Worm (Caenorhabditis elegans): Measurements from ENCODE around the gene fipr-8.

fipr-8 gene

ce11 chrV:10238665-10239064 is 1.1 kb downstream of the fipr-8 start, which contains the start of gene fubl-1:
Gene fubl-1, minus strand, starts transcription at chrV:10238866.
- TF ChIP-seq ets-4 (tag; optimal IDR thresholded peaks at IDR 0.05): no peak
- TF ChIP-seq C38D4.7 (GFP tag; optimal IDR thresholded peaks at IDR 0.05): no peak
- peak; percentile 26 for TF ChIP-seq tbx-2 (tag; optimal IDR thresholded peaks at IDR 0.05)
- TF ChIP-seq fkh-6 (tag; optimal IDR thresholded peaks at IDR 0.05): no peak
- TF ChIP-seq dmd-4 (tag; optimal IDR thresholded peaks at IDR 0.05; ENCODE audit: borderline replicate concordance): no peak
- TF ChIP-seq nhr-232 (tag; optimal IDR thresholded peaks at IDR 0.05): no peak
- peak; percentile 30 for TF ChIP-seq unc-55 (GFP tag; optimal IDR thresholded peaks at IDR 0.05)
- no peak for TF ChIP-seq che-1 (tag; optimal IDR thresholded peaks at IDR 0.05)
- TF ChIP-seq pax-1 (tag; optimal IDR thresholded peaks at IDR 0.05): no peak
- TF ChIP-seq npax-4 (tag; optimal IDR thresholded peaks at IDR 0.05): no peak
- TF ChIP-seq ceh-19 (GFP tag; optimal IDR thresholded peaks at IDR 0.05): no peak
- TF ChIP-seq pat-9 (tag; optimal IDR thresholded peaks at IDR 0.05): no peak
- TF ChIP-seq ceh-31 (tag; optimal IDR thresholded peaks at IDR 0.05): peak; percentile 59
- no peak for TF ChIP-seq pqm-1 (tag; optimal IDR thresholded peaks at IDR 0.05)
- TF ChIP-seq elt-2 (tag; optimal IDR thresholded peaks at IDR 0.05): no peak
- no peak for TF ChIP-seq Y22D7AL.16 (tag; optimal IDR thresholded peaks at IDR 0.05)
- TF ChIP-seq pha-4 (tag; optimal IDR thresholded peaks at IDR 0.05): no peak
- no peak for TF ChIP-seq tbx-7 (tag; optimal IDR thresholded peaks at IDR 0.05)
- no peak for TF ChIP-seq mec-3 (tag; optimal IDR thresholded peaks at IDR 0.05; ENCODE audit: borderline replicate concordance)

DNA sequence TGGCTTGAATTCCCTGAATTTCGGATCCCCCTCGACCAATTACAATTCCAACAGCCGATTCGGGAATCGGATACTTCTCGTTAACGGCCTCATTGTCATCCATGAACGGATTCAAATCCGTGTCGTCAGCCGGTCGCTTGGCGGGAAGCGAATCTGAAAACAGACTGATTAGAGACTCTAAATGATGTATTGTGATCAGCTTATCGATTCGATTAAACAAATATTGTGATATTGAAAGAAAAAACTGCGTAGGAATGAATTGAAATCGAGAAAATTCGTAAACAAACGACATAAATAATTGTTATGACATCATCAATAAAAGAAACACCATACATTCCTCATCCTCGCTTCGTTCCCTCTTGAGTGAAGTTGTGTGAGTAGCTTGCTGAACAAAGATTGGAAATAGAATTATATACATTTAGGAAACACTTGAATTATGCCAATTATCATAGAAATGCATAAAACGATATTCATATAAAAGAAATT is 1.8 kb downstream of the fipr-8 start:
- no peak for TF ChIP-seq ref-2 (tag; optimal IDR thresholded peaks at IDR 0.05)
- no peak for TF ChIP-seq ceh-31 (tag; optimal IDR thresholded peaks at IDR 0.05)
- TF ChIP-seq ceh-34 (tag; optimal IDR thresholded peaks at IDR 0.05): no peak
- TF ChIP-seq dmd-4 (tag; optimal IDR thresholded peaks at IDR 0.05; ENCODE audit: borderline replicate concordance): no peak
- TF ChIP-seq ceh-6 (GFP tag; optimal IDR thresholded peaks at IDR 0.05): no peak
- no peak for TF ChIP-seq T23F11.4 (GFP tag; optimal IDR thresholded peaks at IDR 0.05)
- TF ChIP-seq ama-1 (optimal IDR thresholded peaks at IDR 0.05): no peak
- no peak for TF ChIP-seq fkh-10 (GFP tag; optimal IDR thresholded peaks at IDR 0.05)

ce11 chrV:10237171-10237570 is 2.6 kb downstream of the fipr-8 start:
- TF ChIP-seq T23F11.4 (GFP tag; optimal IDR thresholded peaks at IDR 0.05) (no peak), ceh-22 (tag; optimal IDR thresholded peaks at IDR 0.05) (no peak), pha-4 (tag; optimal IDR thresholded peaks at IDR 0.05) (no peak), gmeb-2 (tag; optimal IDR thresholded peaks at IDR 0.05) (no peak), pqm-1 (tag; optimal IDR thresholded peaks at IDR 0.05) (no peak), fkh-10 (GFP tag; optimal IDR thresholded peaks at IDR 0.05) (no peak), sdc-2 (tag; optimal IDR thresholded peaks at IDR 0.05) (no peak), nfya-1 (tag; optimal IDR thresholded peaks at IDR 0.05) (no peak)

DNA sequence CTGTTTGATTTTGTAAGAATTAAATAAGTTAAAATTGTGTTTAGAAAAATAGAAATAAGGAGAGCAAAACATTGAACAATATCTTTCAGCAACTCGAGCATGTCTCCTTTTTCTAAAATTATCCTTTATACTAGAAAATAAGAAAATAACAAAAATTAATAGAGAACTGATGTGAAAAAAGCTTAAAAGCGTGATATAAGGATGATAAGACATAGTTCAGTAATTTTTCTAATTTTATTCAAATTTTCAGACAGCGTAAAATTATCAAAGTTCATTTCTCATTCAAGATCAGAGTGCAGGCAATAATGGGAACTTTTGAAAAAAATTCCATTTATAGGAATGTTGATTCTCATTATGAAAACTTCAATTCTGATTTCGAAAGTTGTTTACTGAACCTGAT is 6.4 kb downstream of the fipr-8 start, which contains the start of gene str-182:
str-182 (minus strand) TSS at position 101 of the 400 bp plus-strand sequence.
- no peak for TF ChIP-seq ama-1 (optimal IDR thresholded peaks at IDR 0.05)
- no peak for TF ChIP-seq ceh-9 (tag; optimal IDR thresholded peaks at IDR 0.05)
- TF ChIP-seq pat-9 (tag; optimal IDR thresholded peaks at IDR 0.05): no peak
- no peak for TF ChIP-seq F13H6.1 (tag; optimal IDR thresholded peaks at IDR 0.05)
- TF ChIP-seq ets-4 (tag; optimal IDR thresholded peaks at IDR 0.05): no peak
- no peak for TF ChIP-seq pag-3 (tag; optimal IDR thresholded peaks at IDR 0.05; ENCODE audit: borderline replicate concordance)
- no peak for TF ChIP-seq sox-2 (GFP tag; IDR thresholded peaks at IDR 0.05)
- TF ChIP-seq ceh-2 (tag; optimal IDR thresholded peaks at IDR 0.05): no peak

- TF ChIP-seq nhr-232 (tag; optimal IDR thresholded peaks at IDR 0.05): no peak
- TF ChIP-seq pros-1 (tag; optimal IDR thresholded peaks at IDR 0.05): no peak
- no peak for TF ChIP-seq dmd-4 (tag; optimal IDR thresholded peaks at IDR 0.05; ENCODE audit: borderline replicate concordance)
- no peak for TF ChIP-seq ceh-18 (tag; optimal IDR thresholded peaks at IDR 0.05)
- no peak for TF ChIP-seq madf-2 (tag; optimal IDR thresholded peaks at IDR 0.05)
- no peak for TF ChIP-seq sox-4 (tag; optimal IDR thresholded peaks at IDR 0.05)
- TF ChIP-seq ceh-30 (tag; optimal IDR thresholded peaks at IDR 0.05): no peak
- TF ChIP-seq hlh-13 (GFP tag; optimal IDR thresholded peaks at IDR 0.05): no peak
Measured at ce11 chrV:10230932-10231331, 8.8 kb downstream of the fipr-8 start, which contains the start of gene fipr-6. Gene fipr-6, plus strand, starts transcription at chrV:10231232.
